Worm (Caenorhabditis elegans): Measurements from ENCODE around the gene sri-70.

sri-70 gene

ce11 chrV:17323876-17324275 is 21.0 kb downstream of the sri-70 start:
- TF ChIP-seq tbx-8 (GFP tag; optimal IDR thresholded peaks at IDR 0.05) (no peak), ceh-83 (GFP tag; optimal IDR thresholded peaks at IDR 0.05) (no peak), drap-1 (GFP tag; optimal IDR thresholded peaks at IDR 0.05) (peak; percentile 12)

- TF ChIP-seq lsy-2 (tag; optimal IDR thresholded peaks at IDR 0.05), result no peak
- no peak for TF ChIP-seq sptf-1 (tag; optimal IDR thresholded peaks at IDR 0.05)
- TF ChIP-seq blmp-1 (tag; optimal IDR thresholded peaks at IDR 0.05), result no peak
- TF ChIP-seq flh-1 (GFP tag; optimal IDR thresholded peaks at IDR 0.05), result no peak
These were observed 25.0 kb downstream of the sri-70 start, which contains the start of gene sdz-16 for ce11 chrV:17327867-17328266. Gene sdz-16 (minus strand): TSS chrV:17327967.

- no peak for TF ChIP-seq sem-2 (GFP tag; optimal IDR thresholded peaks at IDR 0.05)
- no peak for TF ChIP-seq M03D4.4 (tag; optimal IDR thresholded peaks at IDR 0.05)
- no peak for TF ChIP-seq nhr-12 (tag; optimal IDR thresholded peaks at IDR 0.05)
- TF ChIP-seq lin-32 (GFP tag; optimal IDR thresholded peaks at IDR 0.05), result no peak
- no peak for TF ChIP-seq sptf-1 (tag; optimal IDR thresholded peaks at IDR 0.05)
- no peak for TF ChIP-seq blmp-1 (tag; optimal IDR thresholded peaks at IDR 0.05)
- no peak for TF ChIP-seq nhr-76 (tag; optimal IDR thresholded peaks at IDR 0.05)
- TF ChIP-seq ceh-43 (GFP tag; optimal IDR thresholded peaks at IDR 0.05), result no peak
- no peak for TF ChIP-seq zip-8 (tag; optimal IDR thresholded peaks at IDR 0.05)
- TF ChIP-seq unc-120 (tag; optimal IDR thresholded peaks at IDR 0.05; ENCODE audit: poor library complexity, severe bottlenecking), result no peak
- no peak for TF ChIP-seq mls-2 (tag; optimal IDR thresholded peaks at IDR 0.05)
- no peak for TF ChIP-seq mep-1 (tag; optimal IDR thresholded peaks at IDR 0.05)
- no peak for TF ChIP-seq tbx-8 (GFP tag; optimal IDR thresholded peaks at IDR 0.05)
- TF ChIP-seq ceh-83 (GFP tag; optimal IDR thresholded peaks at IDR 0.05), result no peak
- TF ChIP-seq flh-1 (GFP tag; optimal IDR thresholded peaks at IDR 0.05), result no peak
- no peak for TF ChIP-seq elt-3 (tag; optimal IDR thresholded peaks at IDR 0.05)
- TF ChIP-seq unc-39 (tag; optimal IDR thresholded peaks at IDR 0.05), result no peak
- no peak for TF ChIP-seq elt-1 (tag; optimal IDR thresholded peaks at IDR 0.05; ENCODE audit: borderline replicate concordance, insufficient read depth)
- TF ChIP-seq bed-3 (GFP tag; optimal IDR thresholded peaks at IDR 0.05), result no peak
- TF ChIP-seq nhr-2 (tag; optimal IDR thresholded peaks at IDR 0.05), result no peak
These were observed 25.6 kb downstream of the sri-70 start, which contains the start of gene srg-44 for ce11 chrV:17328497-17328896. Gene srg-44 (plus strand): TSS chrV:17328797.

- TF ChIP-seq mab-5 (tag; optimal IDR thresholded peaks at IDR 0.05) (no peak), elt-3 (tag; optimal IDR thresholded peaks at IDR 0.05) (no peak), ztf-11 (tag; optimal IDR thresholded peaks at IDR 0.05) (no peak), blmp-1 (tag; optimal IDR thresholded peaks at IDR 0.05) (no peak), ceh-83 (GFP tag; optimal IDR thresholded peaks at IDR 0.05) (no peak), lin-13 (tag; optimal IDR thresholded peaks at IDR 0.05) (no peak), ceh-43 (GFP tag; optimal IDR thresholded peaks at IDR 0.05) (no peak), lsy-2 (tag; optimal IDR thresholded peaks at IDR 0.05) (no peak), ham-2 (GFP tag; optimal IDR thresholded peaks at IDR 0.05) (no peak), zip-8 (tag; optimal IDR thresholded peaks at IDR 0.05) (no peak), nhr-237 (tag; optimal IDR thresholded peaks at IDR 0.05) (no peak), unc-62 (GFP tag; optimal IDR thresholded peaks at IDR 0.05) (no peak), nhr-2 (tag; optimal IDR thresholded peaks at IDR 0.05) (no peak), nhr-28 (tag; optimal IDR thresholded peaks at IDR 0.05) (no peak), tbx-8 (GFP tag; optimal IDR thresholded peaks at IDR 0.05) (no peak), nhr-76 (tag; optimal IDR thresholded peaks at IDR 0.05) (no peak), lin-32 (GFP tag; optimal IDR thresholded peaks at IDR 0.05) (no peak), sptf-1 (tag; optimal IDR thresholded peaks at IDR 0.05) (no peak), ces-1 (GFP tag; optimal IDR thresholded peaks at IDR 0.05) (no peak)
These were observed 28.5 kb downstream of the sri-70 start, which contains the start of gene fbxa-185 for ce11 chrV:17331340-17331739. Gene fbxa-185 (plus strand): TSS chrV:17331640.

- TF ChIP-seq blmp-1 (tag; optimal IDR thresholded peaks at IDR 0.05) (no peak), sem-2 (GFP tag; optimal IDR thresholded peaks at IDR 0.05) (no peak), nhr-12 (tag; optimal IDR thresholded peaks at IDR 0.05) (no peak), unc-39 (tag; optimal IDR thresholded peaks at IDR 0.05) (no peak), lin-32 (GFP tag; optimal IDR thresholded peaks at IDR 0.05) (no peak), nhr-2 (tag; optimal IDR thresholded peaks at IDR 0.05) (no peak), ztf-11 (tag; optimal IDR thresholded peaks at IDR 0.05) (no peak), tbx-8 (GFP tag; optimal IDR thresholded peaks at IDR 0.05) (no peak), nhr-28 (tag; optimal IDR thresholded peaks at IDR 0.05) (no peak), flh-1 (GFP tag; optimal IDR thresholded peaks at IDR 0.05) (no peak), drap-1 (GFP tag; optimal IDR thresholded peaks at IDR 0.05) (no peak), lin-13 (tag; optimal IDR thresholded peaks at IDR 0.05) (no peak), snpc-4 (tag; optimal IDR thresholded peaks at IDR 0.05) (no peak), lsy-2 (tag; optimal IDR thresholded peaks at IDR 0.05) (no peak)
These were observed 36.5 kb downstream of the sri-70 start for ce11 chrV:17339349-17339748.

All from whole organism, mixed stage, embryonic.